Fruit fly (Drosophila melanogaster) whole organism, embryonic: ENCODE measurements around the gene Zif.

ENCODE experiments used
- CG12299 ChIP-seq: fragments of 200-800 bp; sonication (Bioruptor generic); optimal IDR thresholded peaks from 2 replicates; lab custom pipeline; 2018; ENCODE audit warnings: missing biosample characterization, mild to moderate bottlenecking, missing genetic modification characterization
- CG1832 ChIP-seq: fragments of 200-800 bp; sonication (Bioruptor generic); optimal IDR thresholded peaks from 2 replicates; lab custom pipeline; 2017; ENCODE audit warnings: missing biosample characterization, mild to moderate bottlenecking, missing genetic modification characterization, inconsistent platforms
- CG32767 ChIP-seq: fragments of 200-800 bp; sonication (Bioruptor generic); IDR thresholded peaks from 2 replicates; pipeline ENCODE4 v1.3.6; 2022; ENCODE audit warnings: missing biosample characterization, missing genetic modification characterization
- CG3281 ChIP-seq: fragments of 200-800 bp; sonication (Bioruptor generic); optimal IDR thresholded peaks from 3 replicates; lab custom pipeline; 2017; ENCODE audit warnings: missing biosample characterization, mild to moderate bottlenecking, missing genetic modification characterization
- CG4360 ChIP-seq: fragments of 200-800 bp; sonication (Bioruptor generic); IDR thresholded peaks from 2 replicates; pipeline ENCODE4 v1.3.6; 2022; ENCODE audit warnings: missing biosample characterization, missing genetic modification characterization
- CG4707 ChIP-seq: fragments of 200-800 bp; sonication (Bioruptor generic); optimal IDR thresholded peaks from 2 replicates; lab custom pipeline; 2018; ENCODE audit warnings: missing biosample characterization, mild to moderate bottlenecking, missing genetic modification characterization, moderate library complexity
- CG4854 ChIP-seq: fragments of 200-800 bp; sonication (Bioruptor generic); optimal IDR thresholded peaks from 2 replicates; lab custom pipeline; 2016; ENCODE audit warnings: missing biosample characterization, missing genetic modification characterization, inconsistent platforms
- CG5180 ChIP-seq: fragments of 200-800 bp; sonication (Bioruptor generic); optimal IDR thresholded peaks from 3 replicates; lab custom pipeline; 2017; ENCODE audit warnings: missing biosample characterization, missing genetic modification characterization, mild to moderate bottlenecking, moderate library complexity, missing genetic modification reagents
- CG6654 ChIP-seq: fragments of 200-800 bp; sonication (Bioruptor generic); optimal IDR thresholded peaks from 2 replicates; lab custom pipeline; 2017; ENCODE audit warnings: missing biosample characterization, mild to moderate bottlenecking, missing genetic modification characterization
- CG7745 ChIP-seq: fragments of 200-800 bp; sonication (Bioruptor generic); optimal IDR thresholded peaks from 2 replicates; lab custom pipeline; 2018; ENCODE audit warnings: missing biosample characterization, mild to moderate bottlenecking, missing genetic modification characterization, moderate library complexity
- CG7963 ChIP-seq: fragments of 200-800 bp; sonication (Bioruptor generic); IDR thresholded peaks from 3 replicates; pipeline ENCODE4 v1.3.6; 2022; ENCODE audit warnings: missing biosample characterization, missing genetic modification characterization; ENCODE audit not compliant: partially characterized antibody
- CG8765 ChIP-seq: fragments of 200-800 bp; sonication (Bioruptor generic); IDR thresholded peaks from 2 replicates; pipeline ENCODE4 v1.3.6; 2022; ENCODE audit warnings: missing biosample characterization, missing genetic modification characterization
- CG8924 ChIP-seq: fragments of 200-800 bp; optimal IDR thresholded peaks from 3 replicates; lab custom pipeline; 2019; ENCODE audit warnings: missing biosample characterization, mild to moderate bottlenecking, missing genetic modification characterization, moderate library complexity
- Elba2 ChIP-seq: fragments of 200-800 bp; sonication (Bioruptor generic); optimal IDR thresholded peaks from 3 replicates; lab custom pipeline; 2016; ENCODE audit warnings: missing biosample characterization, missing genetic modification characterization
- HHEX ChIP-seq: fragments of 200-800 bp; sonication (Bioruptor generic); optimal IDR thresholded peaks from 3 replicates; lab custom pipeline; 2017; ENCODE audit warnings: missing biosample characterization, mild to moderate bottlenecking, missing genetic modification characterization, missing genetic modification reagents
- Hmr ChIP-seq: fragments of 200-800 bp; sonication (Bioruptor generic); optimal IDR thresholded peaks from 3 replicates; lab custom pipeline; 2017; ENCODE audit warnings: mild to moderate bottlenecking, missing biosample characterization, missing genetic modification reagents, missing genetic modification characterization
- NC2α ChIP-seq: fragments of 200-800 bp; sonication (Bioruptor generic); optimal IDR thresholded peaks from 2 replicates; lab custom pipeline; 2016; ENCODE audit warnings: missing biosample characterization, missing genetic modification characterization
- Opbp ChIP-seq: fragments of 200-800 bp; sonication (Bioruptor generic); IDR thresholded peaks from 3 replicates; pipeline ENCODE4 v1.3.6; 2022; ENCODE audit warnings: missing biosample characterization, missing genetic modification characterization; ENCODE audit not compliant: partially characterized antibody
- Taf1 ChIP-seq: fragments of 200-800 bp; sonication (Bioruptor generic); IDR thresholded peaks from 2 replicates; pipeline ENCODE4 v1.3.6; 2022; ENCODE audit warnings: missing biosample characterization, missing genetic modification characterization
- abd-A ChIP-seq: fragments of 200-800 bp; sonication (Bioruptor generic); optimal IDR thresholded peaks from 3 replicates; lab custom pipeline; 2019; ENCODE audit warnings: missing biosample characterization, mild to moderate bottlenecking, missing genetic modification characterization, moderate library complexity
- ash1 ChIP-seq: fragments of 200-800 bp; sonication (Bioruptor generic); optimal IDR thresholded peaks from 2 replicates; lab custom pipeline; 2018; ENCODE audit warnings: missing biosample characterization, mild to moderate bottlenecking, missing genetic modification characterization
- bbx ChIP-seq: fragments of 200-800 bp; sonication (Bioruptor generic); IDR thresholded peaks from 2 replicates; pipeline ENCODE4 v1.3.6; 2022; ENCODE audit warnings: missing biosample characterization, missing genetic modification characterization; ENCODE audit not compliant: partially characterized antibody
- dmrt99B ChIP-seq: fragments of 200-800 bp; sonication (Bioruptor generic); optimal IDR thresholded peaks from 2 replicates; lab custom pipeline; 2018; ENCODE audit warnings: missing biosample characterization, mild to moderate bottlenecking, missing genetic modification characterization, moderate library complexity
- dpn ChIP-seq, 2 experiments: fragments of 200-800 bp; sonication (Bioruptor generic); optimal IDR thresholded peaks; 3 replicates each; lab custom pipeline; 2016; ENCODE audit warnings: missing biosample characterization in 2 of 2, missing genetic modification characterization in 2 of 2
- fd3F ChIP-seq: fragments of 200-800 bp; sonication (Bioruptor generic); optimal IDR thresholded peaks from 2 replicates; lab custom pipeline; 2018; ENCODE audit warnings: missing biosample characterization, mild to moderate bottlenecking, missing genetic modification characterization, moderate library complexity
- ftz-f1 ChIP-seq: fragments of 200-800 bp; sonication (Bioruptor generic); optimal IDR thresholded peaks from 2 replicates; lab custom pipeline; 2016; ENCODE audit warnings: missing biosample characterization, missing genetic modification characterization
- gce ChIP-seq: fragments of 200-800 bp; sonication (Bioruptor generic); IDR thresholded peaks from 3 replicates; pipeline ENCODE4 v1.3.6; 2022; ENCODE audit warnings: missing biosample characterization, missing genetic modification characterization
- gcm2 ChIP-seq: fragments of 200-800 bp; sonication (Bioruptor generic); optimal IDR thresholded peaks from 2 replicates; lab custom pipeline; 2016; ENCODE audit warnings: missing biosample characterization, missing genetic modification characterization
- gro ChIP-seq: fragments of 200-800 bp; sonication (Bioruptor generic); optimal IDR thresholded peaks from 2 replicates; lab custom pipeline; 2016; ENCODE audit warnings: missing biosample characterization, missing genetic modification characterization
- gsb ChIP-seq: fragments of 200-800 bp; sonication (Bioruptor generic); IDR thresholded peaks from 2 replicates; pipeline ENCODE4 v1.3.6; 2022; ENCODE audit warnings: missing biosample characterization, missing genetic modification characterization
- hb ChIP-seq: fragments of 200-800 bp; sonication (Bioruptor generic); IDR thresholded peaks from 3 replicates; pipeline ENCODE4 v1.3.6; 2022; ENCODE audit warnings: missing biosample characterization, missing genetic modification characterization; ENCODE audit not compliant: partially characterized antibody
- hbn ChIP-seq: fragments of 200-800 bp; sonication (Bioruptor generic); IDR thresholded peaks from 2 replicates; pipeline ENCODE4 v1.3.6; 2022; ENCODE audit warnings: missing biosample characterization, missing genetic modification characterization; ENCODE audit not compliant: partially characterized antibody
- insv ChIP-seq, 2 experiments: fragments of 200-800 bp; sonication (Bioruptor generic); optimal IDR thresholded peaks; 3 replicates each; lab custom pipeline; 2016 to 2018; ENCODE audit warnings: missing biosample characterization in 2 of 2, missing genetic modification characterization in 2 of 2
- jigr1 ChIP-seq: fragments of 200-800 bp; sonication (Bioruptor generic); IDR thresholded peaks from 3 replicates; pipeline ENCODE4 v1.3.6; 2022; ENCODE audit warnings: missing biosample characterization, missing genetic modification characterization
- lab ChIP-seq: fragments of 200-800 bp; sonication (Bioruptor generic); optimal IDR thresholded peaks from 3 replicates; lab custom pipeline; 2017; ENCODE audit warnings: missing biosample characterization, missing genetic modification characterization, mild to moderate bottlenecking, moderate library complexity, missing genetic modification reagents
- luna ChIP-seq: fragments of 200-800 bp; sonication (Bioruptor generic); optimal IDR thresholded peaks from 2 replicates; lab custom pipeline; 2016; ENCODE audit warnings: missing biosample characterization, missing genetic modification characterization
- org-1 ChIP-seq: fragments of 200-800 bp; sonication (Bioruptor generic); optimal IDR thresholded peaks from 2 replicates; lab custom pipeline; 2017; ENCODE audit warnings: missing biosample characterization, missing genetic modification characterization
- phol ChIP-seq: fragments of 200-800 bp; sonication (Bioruptor generic); optimal IDR thresholded peaks from 3 replicates; lab custom pipeline; 2018; ENCODE audit warnings: missing biosample characterization, mild to moderate bottlenecking, missing genetic modification characterization, moderate library complexity
- pzg ChIP-seq: fragments of 200-800 bp; sonication (Bioruptor generic); optimal IDR thresholded peaks from 3 replicates; lab custom pipeline; 2018; ENCODE audit warnings: missing biosample characterization, mild to moderate bottlenecking, missing genetic modification characterization, moderate library complexity
- rib ChIP-seq: fragments of 200-800 bp; sonication (Bioruptor generic); IDR thresholded peaks from 2 replicates; pipeline ENCODE4 v1.3.6; 2022; ENCODE audit warnings: missing biosample characterization, missing genetic modification characterization
- run ChIP-seq: fragments of 200-800 bp; sonication (Bioruptor generic); optimal IDR thresholded peaks from 3 replicates; lab custom pipeline; 2018; ENCODE audit warnings: missing biosample characterization, mild to moderate bottlenecking, missing genetic modification characterization
- sens ChIP-seq: fragments of 200-800 bp; sonication (Bioruptor generic); peaks from one replicate; lab custom pipeline; 2016; ENCODE audit warnings: missing biosample characterization, missing genetic modification characterization
- sens-2 ChIP-seq: fragments of 200-800 bp; sonication (Bioruptor generic); IDR thresholded peaks from 2 replicates; pipeline ENCODE4 v1.3.6; 2022; ENCODE audit warnings: missing biosample characterization, missing genetic modification characterization
- sim ChIP-seq: fragments of 200-800 bp; sonication (Bioruptor generic); IDR thresholded peaks from 2 replicates; pipeline ENCODE4 v1.3.6; 2022; ENCODE audit warnings: missing biosample characterization, missing genetic modification characterization
- slp2 ChIP-seq: fragments of 200-800 bp; sonication (Bioruptor generic); optimal IDR thresholded peaks from 2 replicates; lab custom pipeline; 2016; ENCODE audit warnings: missing biosample characterization, missing genetic modification characterization
- sob ChIP-seq: fragments of 200-800 bp; sonication (Bioruptor generic); IDR thresholded peaks from 2 replicates; pipeline ENCODE4 v1.3.6; 2022; ENCODE audit warnings: missing biosample characterization, missing genetic modification characterization
- sug ChIP-seq: fragments of 200-800 bp; optimal IDR thresholded peaks from 2 replicates; lab custom pipeline; 2019; ENCODE audit warnings: missing biosample characterization, mild to moderate bottlenecking, missing genetic modification characterization, moderate library complexity
- tna ChIP-seq: fragments of 200-800 bp; sonication (Bioruptor generic); IDR thresholded peaks from 2 replicates; pipeline ENCODE4 v1.3.6; 2022; ENCODE audit warnings: missing biosample characterization, missing genetic modification characterization; ENCODE audit not compliant: partially characterized antibody
- usp ChIP-seq: fragments of >200 bp; optimal IDR thresholded peaks from 2 replicates; lab custom pipeline; 2017; ENCODE audit warnings: missing biosample characterization, missing genetic modification characterization
- zf30C ChIP-seq: fragments of 200-800 bp; sonication (Bioruptor generic); optimal IDR thresholded peaks from 3 replicates; lab custom pipeline; 2018; ENCODE audit warnings: missing biosample characterization, mild to moderate bottlenecking, missing genetic modification characterization

Gene Zif

DNA sequence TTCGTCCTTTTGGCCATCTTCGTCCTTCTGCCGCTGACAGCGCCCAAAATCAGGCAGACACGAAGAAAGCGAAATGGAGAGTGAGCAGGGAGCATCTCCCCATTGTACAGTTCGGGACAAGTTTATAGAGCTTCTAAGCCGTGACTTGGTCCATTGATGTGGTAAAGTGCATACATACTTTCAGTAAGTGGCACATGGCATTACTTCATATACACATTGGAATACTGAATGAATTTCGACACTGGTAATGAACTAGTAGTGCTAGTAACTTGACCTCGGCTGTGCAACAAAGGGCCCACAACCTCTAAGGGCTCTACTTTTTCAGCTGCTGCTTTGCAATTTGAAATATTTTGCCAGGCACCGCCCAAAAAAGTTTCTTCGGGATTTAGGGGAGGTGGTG lies 40.6 kb upstream of the Zif start (continued):
- TF ChIP-seq jigr1 (0 out of 3 replicates have a peak, but pooled peaks have one; percentile 19), CG6654 (GFP tag; lab: Kevin White, UChicago) (peak; percentile 37), CG7963 (GFP tag; lab: Robert Waterston, UW) (no peak), gro (peak; percentile 82), hb (GFP tag; lab: Robert Waterston, UW) (no peak), CG8765 (GFP tag; lab: Robert Waterston, UW) (peak; percentile 70; the same call in 1 of the 2 replicates), sim (GFP tag; lab: Robert Waterston, UW) (no peak), org-1 (GFP tag; lab: Kevin White, UChicago) (peak; percentile 79), Taf1 (GFP tag; lab: Robert Waterston, UW) (peak; percentile 73), slp2 (GFP tag; lab: Kevin White, UChicago) (peak; percentile 74), sens-2 (GFP tag; lab: Robert Waterston, UW) (peak; percentile 70), gcm2 (GFP tag; lab: Kevin White, UChicago) (peak; percentile 40), sens (peak; percentile 89), gce (peak; percentile 60; the same call in 2 of the 3 replicates), insv (GFP tag; optimal IDR thresholded peaks at IDR 0.05; lab: Kevin White, UChicago) (no peak), Hmr (peak; percentile 93), CG7745 (tag; lab: Kevin White, UChicago) (no peak), Elba2 (GFP tag; lab: Kevin White, UChicago) (no peak), fd3F (GFP tag; lab: Kevin White, UChicago) (peak; percentile 60), sob (GFP tag; lab: Robert Waterston, UW) (peak; percentile 88), ftz-f1 (no peak), dpn (GFP tag; optimal IDR thresholded peaks at IDR 0.05; lab: Kevin White, UChicago) (peak; percentile 77 to 78), dmrt99B (tag; lab: Kevin White, UChicago) (peak; percentile 85), HHEX (GFP tag; lab: Kevin White, UChicago) (peak; percentile 81), CG8924 (tag; lab: Kevin White, UChicago) (peak; percentile 70), zf30C (no peak), abd-A (tag; lab: Kevin White, UChicago) (no peak), Opbp (no peak), lab (GFP tag; lab: Kevin White, UChicago) (peak; percentile 93), tna (GFP tag; lab: Robert Waterston, UW) (no peak), CG4707 (GFP tag; lab: Kevin White, UChicago) (no peak), CG5180 (peak; percentile 37), CG32767 (GFP tag; lab: Robert Waterston, UW) (0 out of 2 replicates have a peak, but pooled peaks have one; percentile 56), ash1 (GFP tag; lab: Kevin White, UChicago) (peak; percentile 57), CG4854 (GFP tag; lab: Kevin White, UChicago) (peak; percentile 53), sug (tag; lab: Kevin White, UChicago) (peak; percentile 45), gsb (no peak), hbn (GFP tag; lab: Robert Waterston, UW) (no peak), CG12299 (peak; percentile 28), phol (tag; lab: Kevin White, UChicago) (peak; percentile 54), CG3281 (GFP tag; lab: Kevin White, UChicago) (peak; percentile 87), CG4360 (GFP tag; lab: Robert Waterston, UW) (peak; percentile 70), run (tag; lab: Kevin White, UChicago) (peak; percentile 35), bbx (no peak), luna (GFP tag; lab: Kevin White, UChicago) (peak; percentile 47), NC2α (GFP tag; lab: Kevin White, UChicago) (peak; percentile 19), CG1832 (no peak), usp (no peak), pzg (GFP tag; lab: Kevin White, UChicago) (peak; percentile 12), rib (GFP tag; lab: Robert Waterston, UW) (0 out of 2 replicates have a peak, but pooled peaks have one; percentile 21)
